Fruit fly (Drosophila melanogaster) S2 (cell line): ENCODE results near the gene Nulp1.

ENCODE experiments used
- CG8478 ChIP-seq: fragments of >200 bp; optimal IDR thresholded peaks from 2 replicates; lab custom pipeline; 2018
- CTCF ChIP-seq, 2 experiments: fragments of >200 bp; optimal IDR thresholded peaks; 2 replicates each; lab custom pipeline; 2018

dm6 chr3L:8110171-8110570 is at the start of gene Nulp1:
- TF ChIP-seq CG8478 (no peak), CTCF (optimal IDR thresholded peaks at IDR 0.05; lab: Kevin White, UChicago) (no peak)
